Worm (Caenorhabditis elegans): ENCODE results near the gene W02B12.11.

ce11 chrII:11473525-11474181 lies at the start of gene W02B12.11, which contains the start of gene metl-1:
- TF ChIP-seq dao-5 (tag; optimal IDR thresholded peaks at IDR 0.05): no peak
- peak; percentile 38 for TF ChIP-seq him-1 (tag; optimal IDR thresholded peaks at IDR 0.05)
- TF ChIP-seq W03F9.2 (tag; optimal IDR thresholded peaks at IDR 0.05): peak; percentile 85

All from whole organism, L4/young adult.